Worm (Caenorhabditis elegans) whole organism, L1 larva: ENCODE data around the gene srxa-12.

ENCODE experiments used
- C04F5.9 ChIP-seq: sonication (generic microtip); optimal IDR thresholded peaks from 2 replicates; lab custom pipeline; 2016; ENCODE audit warnings: missing genetic modification characterization, missing compliant biosample characterization
- C34B4.2 ChIP-seq: sonication (generic microtip); optimal IDR thresholded peaks from 2 replicates; lab custom pipeline; 2017; ENCODE audit warnings: mild to moderate bottlenecking, missing genetic modification characterization, missing compliant biosample characterization
- alr-1 ChIP-seq: fragments of 200-800 bp; sonication (Bioruptor generic); optimal IDR thresholded peaks from 2 replicates; lab custom pipeline; 2018; ENCODE audit warnings: borderline replicate concordance, mild to moderate bottlenecking, missing genetic modification characterization, missing compliant biosample characterization
- aly-2 ChIP-seq: fragments of 150-350 bp; optimal IDR thresholded peaks from 2 replicates; lab custom pipeline; 2014; ENCODE audit warnings: missing biosample characterization, missing genetic modification characterization
- ama-1 ChIP-seq: fragments of 150-350 bp; optimal IDR thresholded peaks from 2 replicates; lab custom pipeline; 2014
- ceh-63 ChIP-seq: fragments of 200-800 bp; sonication (Bioruptor generic); optimal IDR thresholded peaks from 2 replicates; lab custom pipeline; 2018; ENCODE audit warnings: mild to moderate bottlenecking, missing genetic modification characterization, missing compliant biosample characterization
- ceh-90 ChIP-seq: sonication (generic microtip); optimal IDR thresholded peaks from 2 replicates; lab custom pipeline; 2016; ENCODE audit warnings: missing genetic modification characterization, missing compliant biosample characterization
- efl-1 ChIP-seq, 4 experiments: fragments of 150-350 bp; optimal IDR thresholded peaks in 3 of 4; peaks in 1 of 4; 1 replicate in 1 of 4; 2 replicates in 3 of 4; lab custom pipeline; 2014; ENCODE audit warnings: missing biosample characterization in 2 of 4, missing genetic modification characterization in 2 of 4, missing genetic modification reagents in 2 of 4
- egl-27 ChIP-seq, 2 experiments: fragments of 150-350 bp in 1 of 2; sonication (generic microtip); optimal IDR thresholded peaks; 3 replicates each; lab custom pipeline; 2017 to 2018; ENCODE audit warnings: missing biosample characterization in 2 of 2, missing genetic modification characterization in 2 of 2, missing genetic modification reagents in 2 of 2
- elt-2 ChIP-seq: sonication (generic microtip); optimal IDR thresholded peaks from 2 replicates; lab custom pipeline; 2016; ENCODE audit warnings: missing genetic modification characterization, mild to moderate bottlenecking, inconsistent platforms, missing compliant biosample characterization, missing genetic modification reagents
- elt-3 ChIP-seq, 6 experiments: fragments of 150-350 bp in 1 of 6; sonication (generic microtip); optimal IDR thresholded peaks; 2 replicates each; lab custom pipeline; 2017 to 2018; ENCODE audit warnings: missing biosample characterization in 6 of 6, missing genetic modification characterization in 6 of 6, inconsistent platforms in 1 of 6
- ets-5 ChIP-seq: fragments of 200-800 bp; sonication (Bioruptor generic); IDR thresholded peaks from 2 replicates; pipeline ENCODE4 v1.3.6; 2022; ENCODE audit warnings: missing genetic modification characterization, missing compliant biosample characterization
- fkh-10 ChIP-seq: sonication (generic microtip); optimal IDR thresholded peaks from 2 replicates; lab custom pipeline; 2017; ENCODE audit warnings: missing biosample characterization, missing genetic modification reagents, missing genetic modification characterization
- fkh-4 ChIP-seq: sonication (generic microtip); optimal IDR thresholded peaks from 2 replicates; lab custom pipeline; 2016; ENCODE audit warnings: missing compliant biosample characterization, missing genetic modification characterization, borderline replicate concordance
- fos-1 ChIP-seq: fragments of 150-350 bp; optimal IDR thresholded peaks from 2 replicates; lab custom pipeline; 2014; ENCODE audit warnings: missing biosample characterization, missing genetic modification characterization
- hlh-17 ChIP-seq: fragments of 200-800 bp; sonication (Bioruptor generic); optimal IDR thresholded peaks from 2 replicates; lab custom pipeline; 2018; ENCODE audit warnings: missing genetic modification characterization, mild to moderate bottlenecking, missing compliant biosample characterization, moderate library complexity, borderline replicate concordance
- hpl-2 ChIP-seq: fragments of 150-350 bp; optimal IDR thresholded peaks from 2 replicates; lab custom pipeline; 2014; ENCODE audit warnings: missing biosample characterization, missing genetic modification reagents, missing genetic modification characterization
- irx-1 ChIP-seq: sonication (generic microtip); optimal IDR thresholded peaks from 2 replicates; lab custom pipeline; 2016; ENCODE audit warnings: missing genetic modification characterization, missing compliant biosample characterization
- jun-1 ChIP-seq: fragments of 150-350 bp; optimal IDR thresholded peaks from 2 replicates; lab custom pipeline; 2014; ENCODE audit warnings: missing biosample characterization, missing genetic modification reagents, missing genetic modification characterization
- lin-15B ChIP-seq: fragments of 150-350 bp; sonication (generic microtip); optimal IDR thresholded peaks from 3 replicates; lab custom pipeline; 2014; ENCODE audit warnings: missing biosample characterization, missing genetic modification characterization
- lin-35 ChIP-seq, 2 experiments: fragments of 150-350 bp; optimal IDR thresholded peaks; 2 replicates each; lab custom pipeline; 2014; ENCODE audit warnings: missing biosample characterization in 2 of 2, missing genetic modification characterization in 2 of 2, missing genetic modification reagents in 2 of 2
- lir-3 ChIP-seq: sonication (generic microtip); optimal IDR thresholded peaks from 2 replicates; lab custom pipeline; 2016; ENCODE audit warnings: mild to moderate bottlenecking, missing genetic modification characterization, moderate library complexity, missing compliant biosample characterization; ENCODE audit not compliant: poor library complexity
- lsy-2 ChIP-seq, 2 experiments: fragments of 150-350 bp; optimal IDR thresholded peaks; 2 replicates each; lab custom pipeline; 2014; ENCODE audit warnings: missing biosample characterization in 2 of 2, missing genetic modification characterization in 2 of 2
- nhr-11 ChIP-seq: fragments of 150-350 bp; optimal IDR thresholded peaks from 2 replicates; lab custom pipeline; 2014; ENCODE audit warnings: missing biosample characterization, missing genetic modification characterization
- nhr-20 ChIP-seq: sonication (generic microtip); optimal IDR thresholded peaks from 2 replicates; lab custom pipeline; 2016; ENCODE audit warnings: mild to moderate bottlenecking, missing genetic modification characterization, missing compliant biosample characterization
- nhr-237 ChIP-seq: fragments of 150-350 bp; optimal IDR thresholded peaks from 2 replicates; lab custom pipeline; 2014; ENCODE audit warnings: missing biosample characterization, missing genetic modification characterization
- nhr-47 ChIP-seq: sonication (generic microtip); optimal IDR thresholded peaks from 2 replicates; lab custom pipeline; 2016; ENCODE audit warnings: mild to moderate bottlenecking, missing genetic modification characterization, moderate library complexity, missing compliant biosample characterization
- nhr-77 ChIP-seq: fragments of 150-350 bp; optimal IDR thresholded peaks from 2 replicates; lab custom pipeline; 2014; ENCODE audit warnings: missing biosample characterization, missing genetic modification characterization
- pag-3 ChIP-seq: sonication (generic microtip); optimal IDR thresholded peaks from 2 replicates; lab custom pipeline; 2017; ENCODE audit warnings: missing genetic modification characterization, mild to moderate bottlenecking, missing compliant biosample characterization, antibody characterized with exemption, borderline replicate concordance; ENCODE audit not compliant: insufficient read depth
- pqm-1 ChIP-seq: sonication (generic microtip); optimal IDR thresholded peaks from 3 replicates; lab custom pipeline; 2017; ENCODE audit warnings: missing biosample characterization, missing genetic modification characterization
- rnt-1 ChIP-seq: sonication (generic microtip); optimal IDR thresholded peaks from 2 replicates; lab custom pipeline; 2016; ENCODE audit warnings: mild to moderate bottlenecking, missing genetic modification characterization, moderate library complexity, missing compliant biosample characterization
- sox-4 ChIP-seq: sonication (generic microtip); optimal IDR thresholded peaks from 2 replicates; lab custom pipeline; 2016; ENCODE audit warnings: missing genetic modification characterization, missing compliant biosample characterization
- sup-37 ChIP-seq: fragments of 200-800 bp; sonication (Bioruptor generic); optimal IDR thresholded peaks from 2 replicates; lab custom pipeline; 2018; ENCODE audit warnings: mild to moderate bottlenecking, missing genetic modification characterization, missing compliant biosample characterization
- swsn-7 ChIP-seq: sonication (generic microtip); optimal IDR thresholded peaks from 2 replicates; lab custom pipeline; 2016; ENCODE audit warnings: missing genetic modification characterization, missing compliant biosample characterization
- tlp-1 ChIP-seq: fragments of 150-350 bp; optimal IDR thresholded peaks from 2 replicates; lab custom pipeline; 2014; ENCODE audit warnings: missing biosample characterization, missing genetic modification characterization
- unc-130 ChIP-seq: fragments of 150-350 bp; optimal IDR thresholded peaks from 2 replicates; lab custom pipeline; 2017; ENCODE audit warnings: missing biosample characterization, missing genetic modification characterization, inconsistent platforms
- unc-30 ChIP-seq: sonication (generic microtip); optimal IDR thresholded peaks from 2 replicates; lab custom pipeline; 2017; ENCODE audit warnings: missing biosample characterization, missing genetic modification characterization
- unc-98 ChIP-seq: fragments of 200-800 bp; sonication (Bioruptor generic); IDR thresholded peaks from 2 replicates; pipeline ENCODE4 v1.3.6; 2022; ENCODE audit warnings: missing genetic modification characterization, missing compliant biosample characterization

The srxa-12 gene

ce11 chrV:13893583-13893982 lies 32.9 kb upstream of the srxa-12 start:
- peak; percentile 9 for TF ChIP-seq jun-1 (tag; lab: Kevin White, UChicago)
- TF ChIP-seq nhr-77 (tag; lab: Kevin White, UChicago), result no peak
- no peak for TF ChIP-seq aly-2
- TF ChIP-seq ama-1 (lab: Kevin White, UChicago), result no peak
- no peak for TF ChIP-seq unc-130 (tag; lab: Kevin White, UChicago)
- TF ChIP-seq nhr-20 (tag; lab: Kevin White, UChicago), result no peak
- TF ChIP-seq pqm-1 (tag; lab: Kevin White, UChicago), result peak; percentile 93
- no peak for TF ChIP-seq lir-3 (tag; lab: Kevin White, UChicago)
- TF ChIP-seq ceh-63 (GFP tag; lab: Kevin White, UChicago), result no peak
- no peak for TF ChIP-seq nhr-11 (tag; lab: Kevin White, UChicago)
- no peak for TF ChIP-seq hlh-17 (GFP tag; lab: Kevin White, UChicago)
- no peak for TF ChIP-seq swsn-7
- peak; percentile 85 for TF ChIP-seq elt-2
- no peak for TF ChIP-seq fos-1 (tag; lab: Kevin White, UChicago)
- no peak for TF ChIP-seq fkh-4
- TF ChIP-seq irx-1, result no peak
- no peak for TF ChIP-seq ceh-90
- peak in 1 of 2 experiments; percentile 48 for TF ChIP-seq lin-35 (GFP tag; optimal IDR thresholded peaks at IDR 0.05; lab: Kevin White, UChicago)
- no peak for TF ChIP-seq sup-37 (GFP tag; lab: Kevin White, UChicago)
- TF ChIP-seq unc-98 (GFP tag; lab: Robert Waterston, UW), result no peak
- no peak for TF ChIP-seq C34B4.2 (tag; lab: Kevin White, UChicago)
- no peak for TF ChIP-seq elt-3 (tag; optimal IDR thresholded peaks at IDR 0.05; lab: Kevin White, UChicago)
- TF ChIP-seq nhr-237 (tag; lab: Kevin White, UChicago), result no peak
- TF ChIP-seq rnt-1, result no peak
- no peak for TF ChIP-seq alr-1 (tag; lab: Kevin White, UChicago)
- TF ChIP-seq hpl-2 (GFP tag; lab: Kevin White, UChicago), result no peak

- TF ChIP-seq egl-27 (tag; optimal IDR thresholded peaks at IDR 0.05; lab: Kevin White, UChicago), result no peak
- TF ChIP-seq elt-3 (tag; optimal IDR thresholded peaks at IDR 0.05; lab: Kevin White, UChicago), result no peak
- TF ChIP-seq elt-2, result peak; percentile 2
Observed at ce11 chrV:13898356-13898755, 28.1 kb upstream of the srxa-12 start, which contains the start of gene cyp-35C1. cyp-35C1 (minus strand) TSS chrV:13898487.

- TF ChIP-seq sox-4 (tag; lab: Kevin White, UChicago) (no peak), pag-3 (tag; lab: Kevin White, UChicago) (no peak), lir-3 (tag; lab: Kevin White, UChicago) (no peak), efl-1 (optimal IDR thresholded peaks at IDR 0.05; lab: Kevin White, UChicago) (no peak), efl-1 (GFP tag; optimal IDR thresholded peaks at IDR 0.05 in 1 of 2; lab: Kevin White, UChicago) (no peak), lsy-2 (tag; optimal IDR thresholded peaks at IDR 0.05; lab: Kevin White, UChicago) (no peak), lin-15B (tag; lab: Kevin White, UChicago) (no peak), swsn-7 (no peak), alr-1 (tag; lab: Kevin White, UChicago) (no peak), tlp-1 (tag; lab: Kevin White, UChicago) (no peak), ets-5 (GFP tag; lab: Robert Waterston, UW) (no peak), fkh-10 (no peak), C34B4.2 (tag; lab: Kevin White, UChicago) (no peak), nhr-237 (tag; lab: Kevin White, UChicago) (no peak), nhr-47 (tag; lab: Kevin White, UChicago) (no peak), C04F5.9 (no peak), unc-30 (tag; lab: Kevin White, UChicago) (no peak), unc-98 (GFP tag; lab: Robert Waterston, UW) (no peak), elt-2 (no peak)
- TF ChIP-seq, all 84 proteins: peak for 0
Observed at ce11 chrV:13899213-13899612, 27.3 kb upstream of the srxa-12 start, which contains the start of gene oac-3. oac-3 (plus strand) TSS chrV:13899513.
